Worm (Caenorhabditis elegans): ENCODE results near the gene madf-5.

The madf-5 gene

DNA sequence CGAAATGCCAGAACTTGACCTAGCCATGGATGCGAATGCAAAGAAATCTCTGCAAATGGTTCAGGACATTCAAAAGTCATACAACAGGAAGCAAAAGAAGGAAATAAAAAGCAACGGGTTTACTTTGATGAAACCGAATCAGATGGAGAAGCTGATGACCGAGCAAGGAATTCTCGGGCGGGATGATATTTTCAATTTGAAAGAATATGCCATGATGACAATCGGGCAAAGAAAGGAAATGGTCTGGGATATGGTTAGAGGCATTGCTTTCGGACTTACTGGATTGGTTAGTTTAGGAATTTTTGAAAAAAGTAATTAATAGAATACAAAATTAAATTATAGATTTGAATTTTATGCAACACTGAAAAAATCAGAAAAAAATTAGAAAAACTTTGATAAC, 47.3 kb downstream of the madf-5 start:
- TF ChIP-seq lin-35 (GFP tag; optimal IDR thresholded peaks at IDR 0.05): no peak
- TF ChIP-seq zim-3 (tag; optimal IDR thresholded peaks at IDR 0.05): no peak
- no peak for TF ChIP-seq Y53F4B.3 (GFP tag; IDR thresholded peaks at IDR 0.05)
- TF ChIP-seq nhr-90 (tag; optimal IDR thresholded peaks at IDR 0.05): no peak
- TF ChIP-seq F55B11.4 (tag; optimal IDR thresholded peaks at IDR 0.05; ENCODE audit: borderline replicate concordance, insufficient read depth): no peak
- TF ChIP-seq B0035.1 (tag; optimal IDR thresholded peaks at IDR 0.05): no peak
- TF ChIP-seq tbx-9 (tag; optimal IDR thresholded peaks at IDR 0.05; ENCODE audit: borderline replicate concordance): no peak
- no peak for TF ChIP-seq madf-6 (GFP tag; IDR thresholded peaks at IDR 0.05)
- no peak for TF ChIP-seq C06A6.2 (GFP tag; conservative IDR thresholded peaks at IDR 0.05)
- no peak for TF ChIP-seq ceh-79 (tag; optimal IDR thresholded peaks at IDR 0.05)
- no peak for TF ChIP-seq attf-5 (GFP tag; optimal IDR thresholded peaks at IDR 0.05)
- no peak for TF ChIP-seq dox-1 (GFP tag; IDR thresholded peaks at IDR 0.05)
- no peak for TF ChIP-seq hsf-1 (GFP tag; IDR thresholded peaks at IDR 0.05)
- TF ChIP-seq pha-4 (tag; optimal IDR thresholded peaks at IDR 0.05): no peak

ce11 chrII:14622758-14623157, 49.3 kb downstream of the madf-5 start, which contains the start of gene mltn-10:
mltn-10 (plus strand) TSS chrII:14623058.
- TF ChIP-seq lag-1 (GFP tag; IDR thresholded peaks at IDR 0.05) (no peak), let-607 (tag; optimal IDR thresholded peaks at IDR 0.05) (no peak), egrh-3 (GFP tag; IDR thresholded peaks at IDR 0.05) (no peak), Y53F4B.3 (GFP tag; IDR thresholded peaks at IDR 0.05) (no peak), sdz-38 (tag; optimal IDR thresholded peaks at IDR 0.05) (no peak), atf-7 (tag; optimal IDR thresholded peaks at IDR 0.05) (no peak), dpff-1 (tag; optimal IDR thresholded peaks at IDR 0.05) (no peak)
